Worm (Caenorhabditis elegans) whole organism, young adult: ENCODE measurements around the gene dgk-1.
A peak's percentile ranks its signal among the peaks of the same experiment; 100 is the strongest.

Experiments used
- B0019.2 ChIP-seq: fragments of 200-800 bp; sonication (Bioruptor generic); conservative IDR thresholded peaks from 2 replicates; pipeline ENCODE4 v1.3.6; 2022; ENCODE audit warnings: missing genetic modification reagents, missing genetic modification characterization, missing compliant biosample characterization
- B0035.1 ChIP-seq: sonication (generic microtip); optimal IDR thresholded peaks from 2 replicates; lab custom pipeline; 2016; ENCODE audit warnings: missing genetic modification characterization, mild to moderate bottlenecking, missing compliant biosample characterization, missing genotype, missing genetic modification reagents
- B0261.1 ChIP-seq: sonication (generic microtip); optimal IDR thresholded peaks from 2 replicates; lab custom pipeline; 2016; ENCODE audit warnings: mild to moderate bottlenecking, missing genetic modification characterization, moderate library complexity, missing compliant biosample characterization
- B0336.3 ChIP-seq: fragments of 200-800 bp; sonication (Bioruptor generic); IDR thresholded peaks from 2 replicates; pipeline ENCODE4 v1.3.6; 2022; ENCODE audit warnings: missing genetic modification characterization, missing compliant biosample characterization
- C06A6.2 ChIP-seq: fragments of 200-800 bp; sonication (Bioruptor generic); conservative IDR thresholded peaks from 2 replicates; pipeline ENCODE4 v1.3.6; 2022; ENCODE audit warnings: missing genetic modification characterization, missing compliant biosample characterization
- F33H1.4 ChIP-seq: fragments of 200-800 bp; sonication (Bioruptor generic); IDR thresholded peaks from 2 replicates; pipeline ENCODE4 v1.3.6; 2022; ENCODE audit warnings: missing genetic modification reagents, missing genetic modification characterization, missing compliant biosample characterization
- F37B4.10 ChIP-seq: fragments of 200-800 bp; sonication (Bioruptor generic); IDR thresholded peaks from 2 replicates; pipeline ENCODE4 v1.3.6; 2022; ENCODE audit warnings: missing genetic modification characterization, missing compliant biosample characterization
- F49E8.2 ChIP-seq: sonication (generic microtip); optimal IDR thresholded peaks from 3 replicates; lab custom pipeline; 2017; ENCODE audit warnings: missing genetic modification characterization, mild to moderate bottlenecking, missing compliant biosample characterization, antibody characterized with exemption, moderate library complexity; ENCODE audit not compliant: insufficient read depth
- F52B5.7 ChIP-seq: sonication (generic microtip); optimal IDR thresholded peaks from 2 replicates; lab custom pipeline; 2016; ENCODE audit warnings: mild to moderate bottlenecking, missing genetic modification characterization, missing compliant biosample characterization
- T07F8.4 ChIP-seq: sonication (generic microtip); optimal IDR thresholded peaks from 2 replicates; lab custom pipeline; 2016; ENCODE audit warnings: mild to moderate bottlenecking, missing genetic modification characterization, moderate library complexity, missing compliant biosample characterization
- Y56A3A.18 ChIP-seq: fragments of 200-800 bp; sonication (Bioruptor generic); IDR thresholded peaks from 2 replicates; pipeline ENCODE4 v1.3.6; 2022; ENCODE audit warnings: missing genetic modification reagents, missing genetic modification characterization, missing compliant biosample characterization
- ZK185.1 ChIP-seq: sonication (generic microtip); optimal IDR thresholded peaks from 2 replicates; lab custom pipeline; 2016; ENCODE audit warnings: mild to moderate bottlenecking, missing genetic modification characterization, missing compliant biosample characterization; ENCODE audit not compliant: poor library complexity, severe bottlenecking
- ama-1 ChIP-seq, 3 experiments: fragments of 150-350 bp in 1 of 3; sonication (generic microtip) in 2 of 3; optimal IDR thresholded peaks; 2 replicates each; lab custom pipeline; 2014 to 2018; ENCODE audit warnings: missing biosample characterization in 2 of 3, missing genetic modification characterization in 2 of 3, missing genetic modification reagents in 2 of 3
- atf-7 ChIP-seq: sonication (generic microtip); optimal IDR thresholded peaks from 2 replicates; lab custom pipeline; 2017; ENCODE audit warnings: mild to moderate bottlenecking, missing genetic modification characterization, missing compliant biosample characterization
- ccch-3 ChIP-seq: fragments of 200-800 bp; sonication (Bioruptor generic); optimal IDR thresholded peaks from 2 replicates; lab custom pipeline; 2018; ENCODE audit warnings: mild to moderate bottlenecking, missing genetic modification characterization, missing compliant biosample characterization
- cebp-2 ChIP-seq: fragments of 200-800 bp; sonication (Bioruptor generic); IDR thresholded peaks from 2 replicates; pipeline ENCODE4 v1.3.6; 2022; ENCODE audit warnings: missing genetic modification characterization, missing compliant biosample characterization
- ceh-100 ChIP-seq: fragments of 200-800 bp; sonication (Bioruptor generic); IDR thresholded peaks from 2 replicates; pipeline ENCODE4 v1.3.6; 2022; ENCODE audit warnings: missing genetic modification reagents, missing genetic modification characterization, missing compliant biosample characterization
- ceh-79 ChIP-seq: sonication (generic microtip); optimal IDR thresholded peaks from 2 replicates; lab custom pipeline; 2017; ENCODE audit warnings: mild to moderate bottlenecking, missing genetic modification characterization, missing compliant biosample characterization
- chd-7 ChIP-seq: sonication (generic microtip); optimal IDR thresholded peaks from 2 replicates; lab custom pipeline; 2016; ENCODE audit warnings: mild to moderate bottlenecking, missing genetic modification characterization, moderate library complexity, missing compliant biosample characterization
- dox-1 ChIP-seq: fragments of 200-800 bp; sonication (Bioruptor generic); IDR thresholded peaks from 2 replicates; pipeline ENCODE4 v1.3.6; 2022; ENCODE audit warnings: missing genetic modification reagents, missing genetic modification characterization, missing compliant biosample characterization
- dpff-1 ChIP-seq: sonication (generic microtip); optimal IDR thresholded peaks from 2 replicates; lab custom pipeline; 2017; ENCODE audit warnings: mild to moderate bottlenecking, missing genetic modification characterization, missing compliant biosample characterization
- dpl-1 ChIP-seq: fragments of 150-350 bp; optimal IDR thresholded peaks from 2 replicates; lab custom pipeline; 2014; ENCODE audit warnings: missing biosample characterization, missing genetic modification reagents, missing genetic modification characterization
- egl-44 ChIP-seq: fragments of 200-800 bp; sonication (Bioruptor generic); IDR thresholded peaks from 2 replicates; pipeline ENCODE4 v1.3.6; 2022; ENCODE audit warnings: missing genetic modification reagents, missing genetic modification characterization, missing compliant biosample characterization
- fkh-3 ChIP-seq: sonication (generic microtip); optimal IDR thresholded peaks from 2 replicates; lab custom pipeline; 2016; ENCODE audit warnings: mild to moderate bottlenecking, missing genetic modification characterization, missing compliant biosample characterization
- gei-17 ChIP-seq: fragments of 200-800 bp; sonication (Bioruptor generic); optimal IDR thresholded peaks from 2 replicates; lab custom pipeline; 2018; ENCODE audit warnings: mild to moderate bottlenecking, missing genetic modification characterization, missing compliant biosample characterization
- hlh-12 ChIP-seq: sonication (generic microtip); optimal IDR thresholded peaks from 2 replicates; lab custom pipeline; 2016; ENCODE audit warnings: missing genetic modification characterization, missing compliant biosample characterization
- hlh-26 ChIP-seq: fragments of 200-800 bp; sonication (Bioruptor generic); conservative IDR thresholded peaks from 2 replicates; pipeline ENCODE4 v1.3.6; 2022; ENCODE audit warnings: missing genetic modification reagents, missing genetic modification characterization, missing compliant biosample characterization
- hmg-1.2 ChIP-seq: fragments of 200-800 bp; sonication (Bioruptor generic); IDR thresholded peaks from 2 replicates; pipeline ENCODE4 v1.3.6; 2022; ENCODE audit warnings: missing genetic modification reagents, missing genetic modification characterization, missing compliant biosample characterization
- hmg-20 ChIP-seq: fragments of 200-800 bp; sonication (Bioruptor generic); IDR thresholded peaks from 2 replicates; pipeline ENCODE4 v1.3.6; 2022; ENCODE audit warnings: missing genetic modification reagents, missing genetic modification characterization, missing compliant biosample characterization
- mcd-1 ChIP-seq: fragments of 200-800 bp; sonication (Bioruptor generic); IDR thresholded peaks from 2 replicates; pipeline ENCODE4 v1.3.6; 2022; ENCODE audit warnings: missing genetic modification reagents, missing genetic modification characterization, missing compliant biosample characterization
- mel-28 ChIP-seq: sonication (generic microtip); optimal IDR thresholded peaks from 2 replicates; lab custom pipeline; 2016; ENCODE audit warnings: borderline replicate concordance, mild to moderate bottlenecking, missing genetic modification characterization, missing compliant biosample characterization
- nfya-1 ChIP-seq: sonication (generic microtip); optimal IDR thresholded peaks from 2 replicates; lab custom pipeline; 2017; ENCODE audit warnings: antibody characterized with exemption, missing compliant biosample characterization, missing genetic modification characterization, borderline replicate concordance; ENCODE audit not compliant: insufficient read depth
- nfyb-1 ChIP-seq: fragments of 200-800 bp; sonication (Bioruptor generic); IDR thresholded peaks from 2 replicates; pipeline ENCODE4 v1.3.6; 2022; ENCODE audit warnings: missing genetic modification reagents, missing genetic modification characterization, missing compliant biosample characterization
- nhr-27 ChIP-seq: fragments of 200-800 bp; sonication (Bioruptor generic); optimal IDR thresholded peaks from 2 replicates; lab custom pipeline; 2018; ENCODE audit warnings: mild to moderate bottlenecking, missing genetic modification characterization, moderate library complexity, missing compliant biosample characterization
- nhr-80 ChIP-seq: sonication (generic microtip); optimal IDR thresholded peaks from 2 replicates; lab custom pipeline; 2016; ENCODE audit warnings: missing genetic modification characterization, missing compliant biosample characterization
- pha-4 ChIP-seq: fragments of 150-350 bp; sonication (generic microtip); optimal IDR thresholded peaks from 2 replicates; lab custom pipeline; 2014; ENCODE audit warnings: missing biosample characterization, missing genetic modification reagents, missing genetic modification characterization
- rpc-1 ChIP-seq, 2 experiments: fragments of 150-350 bp in 1 of 2; sonication (generic microtip) in 1 of 2; optimal IDR thresholded peaks; 2 replicates each; lab custom pipeline; 2014 to 2018; ENCODE audit warnings: missing biosample characterization in 1 of 2, missing genetic modification characterization in 1 of 2, missing genetic modification reagents in 1 of 2, missing genotype in 1 of 2
- snpc-1.1 ChIP-seq: sonication (generic microtip); optimal IDR thresholded peaks from 2 replicates; lab custom pipeline; 2017; ENCODE audit warnings: missing genetic modification characterization, mild to moderate bottlenecking, missing compliant biosample characterization, antibody characterized with exemption, moderate library complexity, missing genotype, missing genetic modification reagents; ENCODE audit not compliant: insufficient read depth
- snpc-1.3 ChIP-seq: sonication (generic microtip); optimal IDR thresholded peaks from 2 replicates; lab custom pipeline; 2017; ENCODE audit warnings: missing genetic modification characterization, mild to moderate bottlenecking, missing compliant biosample characterization, antibody characterized with exemption, moderate library complexity, missing genotype, missing genetic modification reagents; ENCODE audit not compliant: insufficient read depth
- snpc-3.4 ChIP-seq: sonication (generic microtip); optimal IDR thresholded peaks from 2 replicates; lab custom pipeline; 2017; ENCODE audit warnings: missing genetic modification characterization, mild to moderate bottlenecking, missing compliant biosample characterization, antibody characterized with exemption, moderate library complexity, missing genotype, missing genetic modification reagents
- snpc-4 ChIP-seq, 5 experiments: fragments of 150-350 bp in 1 of 5; sonication (generic microtip) in 4 of 5; optimal IDR thresholded peaks; 2 replicates each; lab custom pipeline; 2014 to 2018; ENCODE audit warnings: missing genetic modification characterization in 5 of 5, missing biosample characterization in 3 of 5, antibody characterized with exemption in 2 of 5, mild to moderate bottlenecking in 2 of 5, missing compliant biosample characterization in 2 of 5, missing genotype in 2 of 5, moderate library complexity in 2 of 5, missing genetic modification reagents in 1 of 5
- sptf-2 ChIP-seq: fragments of 200-800 bp; sonication (Bioruptor generic); optimal IDR thresholded peaks from 2 replicates; lab custom pipeline; 2018; ENCODE audit warnings: mild to moderate bottlenecking, missing genetic modification characterization, missing compliant biosample characterization
- unc-62 ChIP-seq: fragments of 150-350 bp; optimal IDR thresholded peaks from 2 replicates; lab custom pipeline; 2014; ENCODE audit warnings: missing biosample characterization, missing genetic modification reagents, missing genetic modification characterization
- zim-3 ChIP-seq: sonication (generic microtip); optimal IDR thresholded peaks from 2 replicates; lab custom pipeline; 2017; ENCODE audit warnings: mild to moderate bottlenecking, missing genetic modification characterization, moderate library complexity, missing compliant biosample characterization
- ztf-26 ChIP-seq: sonication (generic microtip); optimal IDR thresholded peaks from 2 replicates; lab custom pipeline; 2017; ENCODE audit warnings: missing genetic modification characterization, missing compliant biosample characterization

Gene dgk-1

ce11 chrX:1010627-1011452, 19.6 kb upstream of the dgk-1 start (continued):
- TF ChIP-seq nhr-27 (tag; lab: Kevin White, UChicago) (peak; percentile 50), zim-3 (tag; lab: Kevin White, UChicago) (no peak), hlh-12 (tag; lab: Kevin White, UChicago) (no peak), dpl-1 (GFP tag; lab: Kevin White, UChicago) (no peak), atf-7 (tag; lab: Kevin White, UChicago) (peak; percentile 37), snpc-1.3 (no peak), snpc-1.1 (tag; lab: Kevin White, UChicago) (no peak), chd-7 (tag; lab: Kevin White, UChicago) (peak; percentile 19), snpc-3.4 (no peak), ZK185.1 (tag; lab: Kevin White, UChicago) (no peak), unc-62 (GFP tag; lab: Kevin White, UChicago) (no peak), gei-17 (GFP tag; lab: Kevin White, UChicago) (peak; percentile 45), ceh-100 (GFP tag; lab: Robert Waterston, UW) (no peak), B0035.1 (tag; lab: Kevin White, UChicago) (peak; percentile 2), B0019.2 (GFP tag; lab: Robert Waterston, UW) (no peak), hmg-1.2 (GFP tag; lab: Robert Waterston, UW) (peak; percentile 29; the same call in 1 of the 2 replicates), rpc-1 (optimal IDR thresholded peaks at IDR 0.05; lab: Kevin White, UChicago) (no peak), rpc-1 (tag; optimal IDR thresholded peaks at IDR 0.05; lab: Kevin White, UChicago) (no peak), mcd-1 (GFP tag; lab: Robert Waterston, UW) (peak; percentile 52; the same call in 1 of the 2 replicates), nfya-1 (tag; lab: Kevin White, UChicago) (no peak), Y56A3A.18 (GFP tag; lab: Robert Waterston, UW) (0 out of 2 replicates have a peak, but pooled peaks have one; percentile 20), F33H1.4 (GFP tag; lab: Robert Waterston, UW) (no peak), sptf-2 (GFP tag; lab: Kevin White, UChicago) (no peak), ccch-3 (GFP tag; lab: Kevin White, UChicago) (no peak), ztf-26 (peak; percentile 64), dox-1 (GFP tag; lab: Robert Waterston, UW) (peak; percentile 13), B0261.1 (tag; lab: Kevin White, UChicago) (peak; percentile 23), nfyb-1 (GFP tag; lab: Robert Waterston, UW) (peak; percentile 48), F52B5.7 (tag; lab: Kevin White, UChicago) (no peak), ceh-79 (tag; lab: Kevin White, UChicago) (no peak), B0336.3 (GFP tag; lab: Robert Waterston, UW) (peak; percentile 63), hmg-20 (GFP tag; lab: Robert Waterston, UW) (peak; percentile 44; the same call in 1 of the 2 replicates), dpff-1 (tag; lab: Kevin White, UChicago) (no peak), mel-28 (no peak), F37B4.10 (GFP tag; lab: Robert Waterston, UW) (0 out of 2 replicates have a peak, but pooled peaks have one; percentile 34), T07F8.4 (tag; lab: Kevin White, UChicago) (no peak), C06A6.2 (no peak), snpc-4 (GFP tag; optimal IDR thresholded peaks at IDR 0.05; lab: Kevin White, UChicago) (no peak), snpc-4 (tag; optimal IDR thresholded peaks at IDR 0.05; lab: Kevin White, UChicago) (no peak), egl-44 (GFP tag; lab: Robert Waterston, UW) (peak; percentile 77), ama-1 (optimal IDR thresholded peaks at IDR 0.05; lab: Kevin White, UChicago) (peak; percentile 56), ama-1 (GFP tag; optimal IDR thresholded peaks at IDR 0.05; lab: Kevin White, UChicago) (no peak), hlh-26 (GFP tag; lab: Robert Waterston, UW) (no peak), F49E8.2 (no peak), cebp-2 (GFP tag; lab: Robert Waterston, UW) (no peak), fkh-3 (tag; lab: Kevin White, UChicago) (no peak), nhr-80 (tag; lab: Kevin White, UChicago) (peak; percentile 87), pha-4 (tag; lab: Kevin White, UChicago) (no peak)
